Fruit fly (Drosophila melanogaster) whole organism, embryonic: Measurements from ENCODE around the gene Gr89a.

Experiments
- Ada2b ChIP-seq: fragments of 200-800 bp; sonication (Bioruptor generic); IDR thresholded peaks from 2 replicates; pipeline ENCODE4 v1.3.6; 2022; ENCODE audit warnings: missing biosample characterization, missing genetic modification characterization
- Adf1 ChIP-seq: fragments of 200-800 bp; sonication (Bioruptor generic); IDR thresholded peaks from 2 replicates; pipeline ENCODE4 v1.3.6; 2022; ENCODE audit warnings: missing biosample characterization, missing genetic modification characterization
- Antp ChIP-seq: fragments of 200-800 bp; sonication (Bioruptor generic); optimal IDR thresholded peaks from 3 replicates; lab custom pipeline; 2016; ENCODE audit warnings: missing biosample characterization, missing genetic modification characterization
- Blimp-1 ChIP-seq: fragments of 200-800 bp; sonication (Bioruptor generic); optimal IDR thresholded peaks from 3 replicates; lab custom pipeline; 2018; ENCODE audit warnings: missing biosample characterization, missing genetic modification characterization, mild to moderate bottlenecking, moderate library complexity, missing genetic modification reagents
- CG11093 ChIP-seq: fragments of 200-800 bp; sonication (Bioruptor generic); IDR thresholded peaks from 3 replicates; pipeline ENCODE4 v1.3.6; 2022; ENCODE audit warnings: missing biosample characterization, missing genetic modification characterization
- CG12391 ChIP-seq: fragments of 200-800 bp; sonication (Bioruptor generic); optimal IDR thresholded peaks from 3 replicates; lab custom pipeline; 2018; ENCODE audit warnings: missing biosample characterization, mild to moderate bottlenecking, missing genetic modification characterization, moderate library complexity
- CG12769 ChIP-seq: fragments of 200-800 bp; sonication (Bioruptor generic); optimal IDR thresholded peaks from 2 replicates; lab custom pipeline; 2019; ENCODE audit warnings: missing biosample characterization, mild to moderate bottlenecking, missing genetic modification characterization, moderate library complexity
- CG16863 ChIP-seq: fragments of 200-800 bp; sonication (Bioruptor generic); optimal IDR thresholded peaks from 3 replicates; lab custom pipeline; 2016; ENCODE audit warnings: missing biosample characterization, missing genetic modification characterization
- CG18599 ChIP-seq: fragments of 200-800 bp; sonication (Bioruptor generic); optimal IDR thresholded peaks from 3 replicates; lab custom pipeline; 2017; ENCODE audit warnings: missing biosample characterization, missing genetic modification characterization, mild to moderate bottlenecking, moderate library complexity, missing genetic modification reagents
- CG31224 ChIP-seq: fragments of 200-800 bp; sonication (Bioruptor generic); IDR thresholded peaks from 2 replicates; pipeline ENCODE4 v1.3.6; 2022; ENCODE audit warnings: missing biosample characterization, missing genetic modification characterization
- CG33213 ChIP-seq: fragments of 200-800 bp; sonication (Bioruptor generic); optimal IDR thresholded peaks from 3 replicates; lab custom pipeline; 2016; ENCODE audit warnings: missing biosample characterization, missing genetic modification characterization
- CG3407 ChIP-seq: fragments of 200-800 bp; sonication (Bioruptor generic); optimal IDR thresholded peaks from 2 replicates; lab custom pipeline; 2018; ENCODE audit warnings: missing biosample characterization, mild to moderate bottlenecking, missing genetic modification characterization
- CG34422 ChIP-seq: fragments of 200-800 bp; sonication (Bioruptor generic); IDR thresholded peaks from 3 replicates; pipeline ENCODE4 v1.3.6; 2022; ENCODE audit warnings: missing biosample characterization, missing genetic modification characterization
- CG43689 ChIP-seq: fragments of 200-800 bp; sonication (Bioruptor generic); IDR thresholded peaks from 2 replicates; pipeline ENCODE4 v1.3.6; 2022; ENCODE audit warnings: missing biosample characterization, missing genetic modification characterization
- CG6272 ChIP-seq: fragments of 200-800 bp; sonication (Bioruptor generic); IDR thresholded peaks from 2 replicates; pipeline ENCODE4 v1.3.6; 2022; ENCODE audit warnings: missing biosample characterization, missing genetic modification characterization
- CG6765 ChIP-seq: fragments of 200-800 bp; sonication (Bioruptor generic); optimal IDR thresholded peaks from 3 replicates; lab custom pipeline; 2017; ENCODE audit warnings: missing biosample characterization, mild to moderate bottlenecking, missing genetic modification characterization
- CG7745 ChIP-seq: fragments of 200-800 bp; sonication (Bioruptor generic); optimal IDR thresholded peaks from 2 replicates; lab custom pipeline; 2018; ENCODE audit warnings: missing biosample characterization, mild to moderate bottlenecking, missing genetic modification characterization, moderate library complexity
- CG7963 ChIP-seq: fragments of 200-800 bp; sonication (Bioruptor generic); IDR thresholded peaks from 3 replicates; pipeline ENCODE4 v1.3.6; 2022; ENCODE audit warnings: missing biosample characterization, missing genetic modification characterization; ENCODE audit not compliant: partially characterized antibody
- CG8478 ChIP-seq: fragments of >200 bp; optimal IDR thresholded peaks from 2 replicates; lab custom pipeline; 2018
- CG9215 ChIP-seq: fragments of 200-800 bp; sonication (Bioruptor generic); IDR thresholded peaks from 2 replicates; pipeline ENCODE4 v1.3.6; 2022; ENCODE audit warnings: missing biosample characterization, missing genetic modification characterization
- CG9876 ChIP-seq: fragments of 200-800 bp; sonication (Bioruptor generic); optimal IDR thresholded peaks from 2 replicates; lab custom pipeline; 2016; ENCODE audit warnings: missing biosample characterization, missing genetic modification characterization
- CTCF ChIP-seq: fragments of 200-800 bp; sonication (Bioruptor generic); optimal IDR thresholded peaks from 2 replicates; lab custom pipeline; 2017; ENCODE audit warnings: missing biosample characterization, mild to moderate bottlenecking, missing genetic modification characterization, moderate library complexity
- D19B ChIP-seq: fragments of 200-800 bp; sonication (Bioruptor generic); optimal IDR thresholded peaks from 2 replicates; lab custom pipeline; 2017; ENCODE audit warnings: missing biosample characterization, mild to moderate bottlenecking, missing genetic modification characterization
- Dad ChIP-seq: fragments of 200-800 bp; sonication (Bioruptor generic); optimal IDR thresholded peaks from 3 replicates; lab custom pipeline; 2016; ENCODE audit warnings: missing biosample characterization, missing genetic modification characterization
- Ets97D ChIP-seq: fragments of 200-800 bp; sonication (Bioruptor generic); optimal IDR thresholded peaks from 3 replicates; lab custom pipeline; 2016; ENCODE audit warnings: missing biosample characterization, missing genetic modification characterization
- Fer1 ChIP-seq: fragments of 200-800 bp; sonication (Bioruptor generic); optimal IDR thresholded peaks from 2 replicates; lab custom pipeline; 2017; ENCODE audit warnings: missing biosample characterization, mild to moderate bottlenecking, missing genetic modification characterization
- HLHmδ ChIP-seq: fragments of 200-800 bp; sonication (Bioruptor generic); optimal IDR thresholded peaks from 2 replicates; lab custom pipeline; 2018; ENCODE audit warnings: missing biosample characterization, mild to moderate bottlenecking, missing genetic modification characterization, moderate library complexity
- Hey ChIP-seq: fragments of 200-800 bp; sonication (Bioruptor generic); optimal IDR thresholded peaks from 3 replicates; lab custom pipeline; 2018; ENCODE audit warnings: missing biosample characterization, mild to moderate bottlenecking, missing genetic modification characterization
- Hr3 ChIP-seq: fragments of 200-800 bp; sonication (Bioruptor generic); optimal IDR thresholded peaks from 3 replicates; lab custom pipeline; 2016; ENCODE audit warnings: missing biosample characterization, missing genetic modification characterization
- Mad ChIP-seq: fragments of 200-800 bp; sonication (Bioruptor generic); optimal IDR thresholded peaks from 2 replicates; lab custom pipeline; 2016; ENCODE audit warnings: missing biosample characterization, missing genetic modification characterization
- Max ChIP-seq: fragments of 200-800 bp; sonication (Bioruptor generic); optimal IDR thresholded peaks from 2 replicates; lab custom pipeline; 2016; ENCODE audit warnings: missing biosample characterization, mild to moderate bottlenecking, missing genetic modification characterization
- Mrtf ChIP-seq: fragments of 200-800 bp; sonication (Bioruptor generic); IDR thresholded peaks from 3 replicates; pipeline ENCODE4 v1.3.6; 2022; ENCODE audit warnings: missing biosample characterization, missing genetic modification characterization
- Sry-β ChIP-seq: fragments of 200-800 bp; sonication (Bioruptor generic); optimal IDR thresholded peaks from 2 replicates; lab custom pipeline; 2018; ENCODE audit warnings: missing biosample characterization, mild to moderate bottlenecking, missing genetic modification characterization, moderate library complexity
- Stat92E ChIP-seq, 3 experiments: fragments of >200 bp in 2 of 3; fragments of 200-800 bp in 1 of 3; sonication (Bioruptor generic) in 1 of 3; optimal IDR thresholded peaks; 2 replicates each; lab custom pipeline; 2017 to 2019; ENCODE audit warnings: missing biosample characterization in 3 of 3, missing genetic modification characterization in 3 of 3, mild to moderate bottlenecking in 1 of 3, moderate library complexity in 1 of 3
- Tbp ChIP-seq: fragments of >200 bp; optimal IDR thresholded peaks from 2 replicates; lab custom pipeline; 2018; ENCODE audit warnings: missing biosample characterization, missing genetic modification characterization
- bsh ChIP-seq, 2 experiments: fragments of 200-800 bp; sonication (Bioruptor generic); optimal IDR thresholded peaks; 2 replicates each; lab custom pipeline; 2017 to 2018; ENCODE audit warnings: mild to moderate bottlenecking in 2 of 2, missing biosample characterization in 2 of 2, missing genetic modification characterization in 2 of 2, moderate library complexity in 1 of 2
- fd3F ChIP-seq: fragments of 200-800 bp; sonication (Bioruptor generic); optimal IDR thresholded peaks from 2 replicates; lab custom pipeline; 2018; ENCODE audit warnings: missing biosample characterization, mild to moderate bottlenecking, missing genetic modification characterization, moderate library complexity
- fd64A ChIP-seq: fragments of 200-800 bp; sonication (Bioruptor generic); optimal IDR thresholded peaks from 3 replicates; lab custom pipeline; 2018; ENCODE audit warnings: missing biosample characterization, mild to moderate bottlenecking, missing genetic modification characterization
- gce ChIP-seq: fragments of 200-800 bp; sonication (Bioruptor generic); IDR thresholded peaks from 3 replicates; pipeline ENCODE4 v1.3.6; 2022; ENCODE audit warnings: missing biosample characterization, missing genetic modification characterization
- gcm ChIP-seq: fragments of 200-800 bp; sonication (Bioruptor generic); optimal IDR thresholded peaks from 2 replicates; lab custom pipeline; 2019; ENCODE audit warnings: missing biosample characterization, mild to moderate bottlenecking, missing genetic modification characterization, moderate library complexity
- gsb ChIP-seq: fragments of 200-800 bp; sonication (Bioruptor generic); IDR thresholded peaks from 2 replicates; pipeline ENCODE4 v1.3.6; 2022; ENCODE audit warnings: missing biosample characterization, missing genetic modification characterization
- gt ChIP-seq: fragments of 200-800 bp; sonication (Bioruptor generic); IDR thresholded peaks from 2 replicates; pipeline ENCODE4 v1.3.6; 2022; ENCODE audit warnings: missing biosample characterization, missing genetic modification characterization
- hb ChIP-seq: fragments of 200-800 bp; sonication (Bioruptor generic); IDR thresholded peaks from 3 replicates; pipeline ENCODE4 v1.3.6; 2022; ENCODE audit warnings: missing biosample characterization, missing genetic modification characterization; ENCODE audit not compliant: partially characterized antibody
- her ChIP-seq: fragments of 200-800 bp; sonication (Bioruptor generic); optimal IDR thresholded peaks from 2 replicates; lab custom pipeline; 2016; ENCODE audit warnings: missing biosample characterization, missing genetic modification characterization
- ind ChIP-seq: fragments of 200-800 bp; sonication (Bioruptor generic); optimal IDR thresholded peaks from 3 replicates; lab custom pipeline; 2016; ENCODE audit warnings: missing biosample characterization, missing genetic modification characterization
- nmo ChIP-seq: fragments of 200-800 bp; sonication (Bioruptor generic); optimal IDR thresholded peaks from 2 replicates; lab custom pipeline; 2018; ENCODE audit warnings: missing biosample characterization, mild to moderate bottlenecking, missing genetic modification characterization, moderate library complexity
- otp ChIP-seq: fragments of 200-800 bp; sonication (Bioruptor generic); IDR thresholded peaks from 3 replicates; pipeline ENCODE4, ENCODE4 v1.3.6; 2022; ENCODE audit warnings: missing biosample characterization, missing genetic modification characterization
- salm ChIP-seq: fragments of 200-800 bp; sonication (Bioruptor generic); optimal IDR thresholded peaks from 2 replicates; lab custom pipeline; 2018; ENCODE audit warnings: missing biosample characterization, mild to moderate bottlenecking, missing genetic modification characterization
- sr ChIP-seq: fragments of 200-800 bp; sonication (Bioruptor generic); IDR thresholded peaks from 3 replicates; pipeline ENCODE4 v1.3.6; 2022; ENCODE audit warnings: missing biosample characterization, missing genetic modification characterization
- vfl ChIP-seq: fragments of 200-800 bp; sonication (Bioruptor generic); optimal IDR thresholded peaks from 2 replicates; lab custom pipeline; 2016; ENCODE audit warnings: missing biosample characterization, missing genetic modification characterization

Gr89a gene

dm6 chr3R:16449187-16449973 is 49.4 kb downstream of the Gr89a start (continued):
- TF ChIP-seq gsb (GFP tag; lab: Robert Waterston, UW) = peak; percentile 75
- peak; percentile 92 for TF ChIP-seq CG12391 (tag; lab: Kevin White, UChicago)
- peak; percentile 97 for TF ChIP-seq nmo
- peak; percentile 92 for TF ChIP-seq Dad (GFP tag; lab: Kevin White, UChicago)
- peak; percentile 95 for TF ChIP-seq CG16863 (GFP tag; lab: Kevin White, UChicago)
- peak; percentile 48 for TF ChIP-seq CTCF (GFP tag; lab: Kevin White, UChicago)
- TF ChIP-seq gce (GFP tag; lab: Robert Waterston, UW) = peak; percentile 96
- TF ChIP-seq D19B (GFP tag; lab: Kevin White, UChicago) = peak; percentile 61
- TF ChIP-seq hb (GFP tag; lab: Robert Waterston, UW) = peak; percentile 63; the same call in 2 of the 3 replicates
- TF ChIP-seq fd64A (GFP tag; lab: Kevin White, UChicago) = peak; percentile 92
- peak; percentile 51 for TF ChIP-seq vfl (GFP tag; lab: Kevin White, UChicago)
- no peak for TF ChIP-seq CG6765
- TF ChIP-seq Mrtf (GFP tag; lab: Robert Waterston, UW) = peak; percentile 95
- TF ChIP-seq Max (GFP tag; lab: Kevin White, UChicago) = peak; percentile 88
- TF ChIP-seq bsh (GFP tag; optimal IDR thresholded peaks at IDR 0.05; lab: Kevin White, UChicago) = peak; percentile 95 to 99
- peak; percentile 87 for TF ChIP-seq CG9215 (GFP tag; lab: Robert Waterston, UW)
- TF ChIP-seq HLHmδ (GFP tag; lab: Kevin White, UChicago) = no peak
- peak; percentile 60 for TF ChIP-seq Sry-β (GFP tag; lab: Kevin White, UChicago)
- TF ChIP-seq fd3F (GFP tag; lab: Kevin White, UChicago) = peak; percentile 73
- TF ChIP-seq CG11093 = peak; percentile 94
- peak; percentile 78 for TF ChIP-seq CG12769 (tag; lab: Kevin White, UChicago)
- peak; percentile 95 for TF ChIP-seq Antp
- no peak for TF ChIP-seq CG8478 (lab: Kevin White, UChicago)
- peak; percentile 97 for TF ChIP-seq otp (GFP tag; lab: Robert Waterston, UW)
- TF ChIP-seq CG43689 (GFP tag; lab: Robert Waterston, UW) = peak; percentile 83
- TF ChIP-seq CG18599 (GFP tag; lab: Kevin White, UChicago) = peak; percentile 83
- peak; percentile 94 for TF ChIP-seq Ada2b (GFP tag; lab: Robert Waterston, UW)
- peak; percentile 40 for TF ChIP-seq Hey (tag; lab: Kevin White, UChicago)
- peak; percentile 91 for TF ChIP-seq Hr3
- peak; percentile 85 for TF ChIP-seq CG31224 (GFP tag; lab: Robert Waterston, UW)
- peak; percentile 96 for TF ChIP-seq gt (GFP tag; lab: Robert Waterston, UW)
- TF ChIP-seq Ets97D (GFP tag; lab: Kevin White, UChicago) = peak; percentile 74
- no peak for TF ChIP-seq Adf1 (GFP tag; lab: Robert Waterston, UW)
- TF ChIP-seq CG7745 (tag; lab: Kevin White, UChicago) = peak; percentile 75
- peak; percentile 83 for TF ChIP-seq sr (GFP tag; lab: Robert Waterston, UW)
- peak; percentile 91 for TF ChIP-seq Mad
- TF ChIP-seq Stat92E (GFP tag; optimal IDR thresholded peaks at IDR 0.05; lab: Kevin White, UChicago) = peak in 1 of 3 experiments; percentile 70
- TF ChIP-seq her (GFP tag; lab: Kevin White, UChicago) = peak; percentile 75
- peak; percentile 92 for TF ChIP-seq CG3407
- TF ChIP-seq salm = peak; percentile 85
- peak; percentile 91 for TF ChIP-seq CG6272
- TF ChIP-seq CG34422 = peak; percentile 96
- peak; percentile 85 for TF ChIP-seq gcm (GFP tag; lab: Kevin White, UChicago)
- TF ChIP-seq CG7963 (GFP tag; lab: Robert Waterston, UW) = peak; percentile 67
- TF ChIP-seq Tbp (GFP tag; lab: Kevin White, UChicago) = no peak
- TF ChIP-seq Fer1 (GFP tag; lab: Kevin White, UChicago) = peak; percentile 45
- peak; percentile 76 for TF ChIP-seq CG9876 (GFP tag; lab: Kevin White, UChicago)
- peak; percentile 96 for TF ChIP-seq Blimp-1 (GFP tag; lab: Kevin White, UChicago)
- peak; percentile 92 for TF ChIP-seq CG33213 (GFP tag; lab: Kevin White, UChicago)
- peak; percentile 94 for TF ChIP-seq ind
